Worm (Caenorhabditis elegans): ENCODE data around the gene ttbk-5.

DNA sequence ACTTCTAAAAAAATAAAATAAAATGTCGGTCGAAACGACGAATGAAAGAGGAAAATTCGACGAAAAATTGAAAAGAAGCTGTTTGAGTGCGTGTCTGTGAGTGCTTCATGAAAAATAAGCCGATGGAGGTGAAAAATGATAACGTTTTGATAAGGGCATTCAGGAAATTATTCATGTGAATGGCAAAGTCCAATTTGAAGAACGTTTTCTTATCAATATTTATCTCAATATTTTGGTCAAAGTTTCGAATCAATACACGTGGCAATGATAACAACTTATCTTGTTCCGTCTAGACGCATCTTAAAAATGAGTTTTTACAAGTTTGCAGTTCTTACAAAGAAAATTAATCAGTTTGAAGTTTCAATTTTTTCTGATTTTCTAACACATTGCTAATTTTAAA lies 31.3 kb upstream of the ttbk-5 start:
- TF ChIP-seq lsy-2 (tag; optimal IDR thresholded peaks at IDR 0.05) (no peak), bed-3 (GFP tag; optimal IDR thresholded peaks at IDR 0.05) (no peak), sptf-1 (tag; optimal IDR thresholded peaks at IDR 0.05) (no peak), pha-4 (tag; optimal IDR thresholded peaks at IDR 0.05) (no peak), nhr-76 (tag; optimal IDR thresholded peaks at IDR 0.05) (no peak), snpc-4 (tag; optimal IDR thresholded peaks at IDR 0.05) (no peak), nhr-28 (tag; optimal IDR thresholded peaks at IDR 0.05) (no peak), drap-1 (GFP tag; optimal IDR thresholded peaks at IDR 0.05) (no peak), ztf-11 (tag; optimal IDR thresholded peaks at IDR 0.05) (no peak), nhr-12 (tag; optimal IDR thresholded peaks at IDR 0.05) (no peak), nhr-237 (tag; optimal IDR thresholded peaks at IDR 0.05) (no peak), ceh-43 (GFP tag; optimal IDR thresholded peaks at IDR 0.05) (no peak)

Measured in whole organism, mixed stage, embryonic.